Worm (Caenorhabditis elegans) whole organism, early embryonic: ENCODE data around the gene twk-42.
A peak's percentile ranks its signal among the peaks of the same experiment; 100 is the strongest.

Experiments
- B0310.2 ChIP-seq: sonication (generic microtip); optimal IDR thresholded peaks from 2 replicates; lab custom pipeline; 2016; ENCODE audit warnings: mild to moderate bottlenecking, missing genetic modification characterization, missing compliant biosample characterization
- F13C5.2 ChIP-seq: sonication (generic microtip); optimal IDR thresholded peaks from 2 replicates; lab custom pipeline; 2017; ENCODE audit warnings: mild to moderate bottlenecking, missing genetic modification characterization, inconsistent platforms, missing compliant biosample characterization
- aly-1 ChIP-seq: sonication (generic microtip); optimal IDR thresholded peaks from 2 replicates; lab custom pipeline; 2016; ENCODE audit warnings: missing genetic modification characterization, missing compliant biosample characterization
- ama-1 ChIP-seq: fragments of 150-350 bp; optimal IDR thresholded peaks from 2 replicates; lab custom pipeline; 2014
- ceh-13 ChIP-seq: fragments of 200-800 bp; sonication (Bioruptor generic); optimal IDR thresholded peaks from 2 replicates; lab custom pipeline; 2018; ENCODE audit warnings: mild to moderate bottlenecking, missing genetic modification characterization, missing compliant biosample characterization
- ceh-36 ChIP-seq: sonication (generic microtip); optimal IDR thresholded peaks from 2 replicates; lab custom pipeline; 2016; ENCODE audit warnings: missing genetic modification characterization, inconsistent platforms, missing compliant biosample characterization
- ets-7 ChIP-seq: sonication (generic microtip); optimal IDR thresholded peaks from 2 replicates; lab custom pipeline; 2016; ENCODE audit warnings: missing genotype, missing genetic modification characterization, missing compliant biosample characterization
- flt-1 ChIP-seq: fragments of 200-800 bp; sonication (Bioruptor generic); IDR thresholded peaks from 2 replicates; pipeline ENCODE4 v1.3.6; 2022; ENCODE audit warnings: missing genetic modification characterization, missing compliant biosample characterization
- hmbx-1 ChIP-seq: sonication (generic microtip); optimal IDR thresholded peaks from 2 replicates; lab custom pipeline; 2016; ENCODE audit warnings: mild to moderate bottlenecking, missing genetic modification characterization, missing compliant biosample characterization
- hmg-4 ChIP-seq: fragments of 200-800 bp; sonication (Bioruptor generic); optimal IDR thresholded peaks from 2 replicates; lab custom pipeline; 2018; ENCODE audit warnings: mild to moderate bottlenecking, missing genetic modification characterization, missing compliant biosample characterization
- hnd-1 ChIP-seq: sonication (generic microtip); optimal IDR thresholded peaks from 2 replicates; lab custom pipeline; 2016; ENCODE audit warnings: missing genetic modification characterization, missing compliant biosample characterization
- pes-1 ChIP-seq: fragments of 200-800 bp; sonication (Bioruptor generic); IDR thresholded peaks from 2 replicates; pipeline ENCODE4 v1.3.6; 2022; ENCODE audit warnings: missing genetic modification reagents, missing genetic modification characterization, missing compliant biosample characterization
- scrt-1 ChIP-seq: fragments of 200-800 bp; sonication (Bioruptor generic); IDR thresholded peaks from 2 replicates; pipeline ENCODE4 v1.3.6; 2022; ENCODE audit warnings: missing genetic modification characterization, missing compliant biosample characterization
- sea-1 ChIP-seq: fragments of 200-800 bp; sonication (Bioruptor generic); conservative IDR thresholded peaks from 2 replicates; pipeline ENCODE4 v1.3.6; 2022; ENCODE audit warnings: missing genetic modification characterization, missing compliant biosample characterization
- tbx-11 ChIP-seq: fragments of 200-800 bp; sonication (Bioruptor generic); IDR thresholded peaks from 2 replicates; pipeline ENCODE4 v1.3.6; 2022; ENCODE audit warnings: missing genetic modification characterization, missing compliant biosample characterization
- tbx-37 ChIP-seq: fragments of 200-800 bp; sonication (Bioruptor generic); conservative IDR thresholded peaks from 2 replicates; pipeline ENCODE4 v1.3.6; 2022; ENCODE audit warnings: missing genetic modification reagents, missing genetic modification characterization, missing compliant biosample characterization
- tra-4 ChIP-seq: sonication (generic microtip); optimal IDR thresholded peaks from 2 replicates; lab custom pipeline; 2017; ENCODE audit warnings: missing genetic modification characterization, missing compliant biosample characterization

Gene twk-42

ce11 chrV:17765077-17765476 is 32.7 kb upstream of the twk-42 start, which contains the start of the genes C47A10.16 and srh-283:
Gene C47A10.16 (minus strand): TSS chrV:17765177.
Gene srh-283 (plus strand): TSS chrV:17765348.
- TF ChIP-seq tbx-11 (GFP tag; lab: Robert Waterston, UW): no peak
- TF ChIP-seq pes-1 (GFP tag; lab: Robert Waterston, UW): no peak
- TF ChIP-seq scrt-1 (GFP tag; lab: Robert Waterston, UW): no peak
- no peak for TF ChIP-seq tra-4 (tag; lab: Kevin White, UChicago)

ce11 chrV:17755592-17755991 is 23.2 kb upstream of the twk-42 start, which contains the start of gene pgp-9:
Gene pgp-9 (plus strand): TSS chrV:17755892.
- TF ChIP-seq hnd-1 (no peak), ceh-36 (tag; lab: Kevin White, UChicago) (no peak), tbx-11 (GFP tag; lab: Robert Waterston, UW) (no peak), scrt-1 (GFP tag; lab: Robert Waterston, UW) (no peak), F13C5.2 (tag; lab: Kevin White, UChicago) (no peak)

ce11 chrV:17754999-17755398 is 22.6 kb upstream of the twk-42 start:
- TF ChIP-seq ceh-36 (tag; lab: Kevin White, UChicago): no peak

ce11 chrV:17752340-17752739 is 19.9 kb upstream of the twk-42 start:
- no peak for TF ChIP-seq B0310.2 (tag; lab: Kevin White, UChicago)
- TF ChIP-seq pes-1 (GFP tag; lab: Robert Waterston, UW): no peak
- TF ChIP-seq F13C5.2 (tag; lab: Kevin White, UChicago): no peak
- TF ChIP-seq hmg-4: no peak
- no peak for TF ChIP-seq hmbx-1 (tag; lab: Kevin White, UChicago)
- TF ChIP-seq tbx-37: no peak
- no peak for TF ChIP-seq hnd-1
- TF ChIP-seq scrt-1 (GFP tag; lab: Robert Waterston, UW): no peak
- no peak for TF ChIP-seq ama-1 (lab: Kevin White, UChicago)
- no peak for TF ChIP-seq tra-4 (tag; lab: Kevin White, UChicago)
- TF ChIP-seq aly-1 (tag; lab: Kevin White, UChicago): no peak
- no peak for TF ChIP-seq ets-7 (tag; lab: Kevin White, UChicago)
- no peak for TF ChIP-seq tbx-11 (GFP tag; lab: Robert Waterston, UW)
- TF ChIP-seq ceh-13 (GFP tag; lab: Kevin White, UChicago): no peak
- TF ChIP-seq sea-1 (GFP tag; lab: Robert Waterston, UW): no peak
- TF ChIP-seq flt-1 (GFP tag; lab: Robert Waterston, UW): no peak
- no peak for TF ChIP-seq ceh-36 (tag; lab: Kevin White, UChicago)

DNA sequence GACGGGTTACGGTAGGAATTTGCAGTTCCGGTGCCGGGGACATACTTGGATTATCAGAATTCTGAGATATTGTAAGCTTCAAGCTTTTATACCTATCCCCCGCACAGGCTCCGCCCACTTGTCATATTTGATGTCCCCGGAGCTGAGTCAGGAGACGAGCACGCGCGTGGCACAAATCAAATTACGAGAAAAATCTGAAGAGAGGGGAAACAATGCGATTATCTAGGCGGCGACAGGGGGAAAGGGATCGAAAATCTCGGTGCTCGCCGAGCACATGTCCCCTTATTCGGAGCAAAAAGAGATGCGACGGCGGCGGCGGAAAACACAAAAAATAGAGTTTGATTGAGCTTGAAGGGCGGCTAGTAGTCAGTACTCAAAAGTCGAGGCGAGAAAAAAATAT is 16.8 kb upstream of the twk-42 start, which contains the start of gene R12G8.1:
TSS of gene R12G8.1 (minus strand) at position 63 of the 400 bp plus-strand sequence.
- no peak for TF ChIP-seq hmg-4
- no peak for TF ChIP-seq B0310.2 (tag; lab: Kevin White, UChicago)
- TF ChIP-seq ceh-36 (tag; lab: Kevin White, UChicago): no peak

- TF ChIP-seq tbx-37: no peak
- TF ChIP-seq ama-1 (lab: Kevin White, UChicago): no peak
- TF ChIP-seq tra-4 (tag; lab: Kevin White, UChicago): no peak
- TF ChIP-seq scrt-1 (GFP tag; lab: Robert Waterston, UW): no peak
- TF ChIP-seq sea-1 (GFP tag; lab: Robert Waterston, UW): no peak
- TF ChIP-seq hmbx-1 (tag; lab: Kevin White, UChicago): no peak
- no peak for TF ChIP-seq tbx-11 (GFP tag; lab: Robert Waterston, UW)
- no peak for TF ChIP-seq ceh-13 (GFP tag; lab: Kevin White, UChicago)
- no peak for TF ChIP-seq hnd-1
- no peak for TF ChIP-seq pes-1 (GFP tag; lab: Robert Waterston, UW)
- no peak for TF ChIP-seq ceh-36 (tag; lab: Kevin White, UChicago)
- TF ChIP-seq ets-7 (tag; lab: Kevin White, UChicago): no peak
- TF ChIP-seq hmg-4: no peak
Measured at ce11 chrV:17746959-17747358, 14.5 kb upstream of the twk-42 start, which contains the start of gene twk-36. Gene twk-36 (minus strand): TSS chrV:17747059.

DNA sequence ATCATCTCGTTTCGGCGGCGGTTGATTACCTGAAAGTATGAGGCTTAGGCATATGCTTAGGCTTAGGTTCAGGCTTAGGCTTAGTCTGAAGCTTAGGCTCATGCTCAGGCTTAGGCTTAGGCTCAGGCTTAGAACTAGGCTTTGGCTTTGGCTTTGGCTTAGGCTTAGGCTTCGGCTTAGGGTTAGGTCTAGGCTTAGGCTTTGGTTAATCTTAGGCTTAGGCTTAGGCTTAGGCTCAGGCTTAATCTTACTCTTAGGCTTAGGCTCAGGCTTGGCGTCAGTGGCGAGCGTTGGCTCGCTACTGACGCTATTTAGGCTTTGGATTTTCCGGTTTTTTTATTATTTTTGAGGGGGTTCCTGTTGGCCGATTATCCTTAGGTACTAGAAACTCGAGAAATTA is 11.4 kb upstream of the twk-42 start:
- TF ChIP-seq ama-1 (lab: Kevin White, UChicago) (no peak), sea-1 (GFP tag; lab: Robert Waterston, UW) (no peak), ceh-36 (tag; lab: Kevin White, UChicago) (peak; percentile 71)

DNA sequence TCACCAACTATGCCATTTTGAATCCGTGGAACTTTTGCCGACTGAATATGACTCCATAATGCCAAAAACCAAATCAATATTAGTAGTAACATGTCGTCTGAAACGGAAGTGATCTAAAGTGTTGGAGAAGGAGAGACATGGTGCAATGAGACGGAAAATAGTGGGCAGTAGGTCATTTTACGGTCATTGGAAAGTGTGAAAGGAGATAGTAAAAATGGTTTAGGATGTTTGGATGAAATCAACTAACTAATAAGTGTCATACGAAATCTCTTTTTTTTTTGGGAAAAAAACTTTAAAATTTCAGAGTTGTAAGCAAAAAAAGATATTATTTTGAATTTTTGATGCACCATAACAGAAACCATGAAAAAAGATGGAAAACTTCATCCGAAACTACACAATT is 7.4 kb upstream of the twk-42 start, which contains the start of gene cutl-4:
TSS of gene cutl-4 (minus strand) at position 101 of the 400 bp plus-strand sequence.
- TF ChIP-seq hnd-1 (no peak), ceh-36 (tag; lab: Kevin White, UChicago) (no peak), hmbx-1 (tag; lab: Kevin White, UChicago) (no peak), F13C5.2 (tag; lab: Kevin White, UChicago) (no peak), tbx-11 (GFP tag; lab: Robert Waterston, UW) (no peak)

ce11 chrV:17728757-17729156 is 3.7 kb downstream of the twk-42 start:
- TF ChIP-seq ets-7 (tag; lab: Kevin White, UChicago): no peak
